Worm (Caenorhabditis elegans) whole organism, early embryonic: ENCODE data around the gene T25B6.6.

Experiments used
- B0310.2 ChIP-seq: sonication (generic microtip); optimal IDR thresholded peaks from 2 replicates; lab custom pipeline; 2016; ENCODE audit warnings: mild to moderate bottlenecking, missing genetic modification characterization, missing compliant biosample characterization
- F13C5.2 ChIP-seq: sonication (generic microtip); optimal IDR thresholded peaks from 2 replicates; lab custom pipeline; 2017; ENCODE audit warnings: mild to moderate bottlenecking, missing genetic modification characterization, inconsistent platforms, missing compliant biosample characterization
- aly-1 ChIP-seq: sonication (generic microtip); optimal IDR thresholded peaks from 2 replicates; lab custom pipeline; 2016; ENCODE audit warnings: missing genetic modification characterization, missing compliant biosample characterization
- ama-1 ChIP-seq: fragments of 150-350 bp; optimal IDR thresholded peaks from 2 replicates; lab custom pipeline; 2014
- ceh-13 ChIP-seq: fragments of 200-800 bp; sonication (Bioruptor generic); optimal IDR thresholded peaks from 2 replicates; lab custom pipeline; 2018; ENCODE audit warnings: mild to moderate bottlenecking, missing genetic modification characterization, missing compliant biosample characterization
- ceh-36 ChIP-seq: sonication (generic microtip); optimal IDR thresholded peaks from 2 replicates; lab custom pipeline; 2016; ENCODE audit warnings: missing genetic modification characterization, inconsistent platforms, missing compliant biosample characterization
- ets-7 ChIP-seq: sonication (generic microtip); optimal IDR thresholded peaks from 2 replicates; lab custom pipeline; 2016; ENCODE audit warnings: missing genotype, missing genetic modification characterization, missing compliant biosample characterization
- flt-1 ChIP-seq: fragments of 200-800 bp; sonication (Bioruptor generic); IDR thresholded peaks from 2 replicates; pipeline ENCODE4 v1.3.6; 2022; ENCODE audit warnings: missing genetic modification characterization, missing compliant biosample characterization
- hmbx-1 ChIP-seq: sonication (generic microtip); optimal IDR thresholded peaks from 2 replicates; lab custom pipeline; 2016; ENCODE audit warnings: mild to moderate bottlenecking, missing genetic modification characterization, missing compliant biosample characterization
- hmg-4 ChIP-seq: fragments of 200-800 bp; sonication (Bioruptor generic); optimal IDR thresholded peaks from 2 replicates; lab custom pipeline; 2018; ENCODE audit warnings: mild to moderate bottlenecking, missing genetic modification characterization, missing compliant biosample characterization
- hnd-1 ChIP-seq: sonication (generic microtip); optimal IDR thresholded peaks from 2 replicates; lab custom pipeline; 2016; ENCODE audit warnings: missing genetic modification characterization, missing compliant biosample characterization
- pes-1 ChIP-seq: fragments of 200-800 bp; sonication (Bioruptor generic); IDR thresholded peaks from 2 replicates; pipeline ENCODE4 v1.3.6; 2022; ENCODE audit warnings: missing genetic modification reagents, missing genetic modification characterization, missing compliant biosample characterization
- scrt-1 ChIP-seq: fragments of 200-800 bp; sonication (Bioruptor generic); IDR thresholded peaks from 2 replicates; pipeline ENCODE4 v1.3.6; 2022; ENCODE audit warnings: missing genetic modification characterization, missing compliant biosample characterization
- sea-1 ChIP-seq: fragments of 200-800 bp; sonication (Bioruptor generic); conservative IDR thresholded peaks from 2 replicates; pipeline ENCODE4 v1.3.6; 2022; ENCODE audit warnings: missing genetic modification characterization, missing compliant biosample characterization
- tbx-11 ChIP-seq: fragments of 200-800 bp; sonication (Bioruptor generic); IDR thresholded peaks from 2 replicates; pipeline ENCODE4 v1.3.6; 2022; ENCODE audit warnings: missing genetic modification characterization, missing compliant biosample characterization
- tbx-37 ChIP-seq: fragments of 200-800 bp; sonication (Bioruptor generic); conservative IDR thresholded peaks from 2 replicates; pipeline ENCODE4 v1.3.6; 2022; ENCODE audit warnings: missing genetic modification reagents, missing genetic modification characterization, missing compliant biosample characterization
- tra-4 ChIP-seq: sonication (generic microtip); optimal IDR thresholded peaks from 2 replicates; lab custom pipeline; 2017; ENCODE audit warnings: missing genetic modification characterization, missing compliant biosample characterization

T25B6.6 gene

DNA sequence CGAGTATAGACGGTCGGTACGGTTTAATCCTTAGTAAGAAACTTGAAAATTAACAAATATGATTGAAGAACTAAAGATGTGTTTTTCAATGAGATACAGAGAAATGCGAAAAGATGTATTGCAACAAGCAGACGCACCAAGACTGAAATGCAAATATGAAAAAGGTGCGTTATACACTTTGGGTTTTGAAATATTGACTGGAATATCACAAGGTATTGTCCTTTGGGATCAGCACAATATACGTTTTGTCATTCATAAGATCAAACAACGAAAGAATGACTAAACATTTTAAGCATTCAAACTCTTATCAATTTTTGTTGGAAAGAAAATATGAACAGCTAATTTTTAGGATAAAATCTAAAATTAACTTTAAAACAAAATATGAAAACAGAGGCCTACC lies at the start of gene T25B6.6:
Gene T25B6.6, minus strand, starts transcription at position 101 of the 400 bp plus-strand sequence.
- TF ChIP-seq ceh-13 (GFP tag; lab: Kevin White, UChicago) (no peak), F13C5.2 (tag; lab: Kevin White, UChicago) (no peak), tbx-11 (no peak), ama-1 (no peak), ceh-36 (no peak), scrt-1 (GFP tag; lab: Robert Waterston, UW) (no peak), pes-1 (no peak), flt-1 (no peak), hnd-1 (tag; lab: Kevin White, UChicago) (no peak), ets-7 (tag; lab: Kevin White, UChicago) (no peak), aly-1 (tag; lab: Kevin White, UChicago) (no peak), hmg-4 (GFP tag; lab: Kevin White, UChicago) (no peak), sea-1 (GFP tag; lab: Robert Waterston, UW) (no peak)

DNA sequence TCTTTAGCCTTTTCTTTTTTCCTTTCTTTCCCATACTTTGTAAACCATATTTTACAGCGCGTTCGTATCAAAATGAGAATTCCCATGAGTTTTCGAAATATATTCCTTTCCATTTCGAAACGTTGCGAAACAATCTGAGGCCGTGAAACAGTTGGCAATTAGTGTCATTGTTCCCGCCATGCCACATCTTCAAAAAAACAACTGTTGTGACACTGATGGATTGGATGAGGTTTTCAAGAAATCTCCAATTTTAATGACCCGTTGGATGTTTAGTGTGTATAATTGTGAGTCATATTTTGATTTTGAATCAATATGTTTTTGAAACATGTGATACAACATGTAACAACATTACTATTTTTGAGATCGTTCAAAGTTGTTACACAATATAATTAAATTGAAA lies 46.4 kb upstream of the T25B6.6 start:
- TF ChIP-seq aly-1 (tag; lab: Kevin White, UChicago) (no peak), ama-1 (no peak), scrt-1 (GFP tag; lab: Robert Waterston, UW) (no peak), hmg-4 (GFP tag; lab: Kevin White, UChicago) (no peak), B0310.2 (tag; lab: Kevin White, UChicago) (no peak), flt-1 (no peak)

DNA sequence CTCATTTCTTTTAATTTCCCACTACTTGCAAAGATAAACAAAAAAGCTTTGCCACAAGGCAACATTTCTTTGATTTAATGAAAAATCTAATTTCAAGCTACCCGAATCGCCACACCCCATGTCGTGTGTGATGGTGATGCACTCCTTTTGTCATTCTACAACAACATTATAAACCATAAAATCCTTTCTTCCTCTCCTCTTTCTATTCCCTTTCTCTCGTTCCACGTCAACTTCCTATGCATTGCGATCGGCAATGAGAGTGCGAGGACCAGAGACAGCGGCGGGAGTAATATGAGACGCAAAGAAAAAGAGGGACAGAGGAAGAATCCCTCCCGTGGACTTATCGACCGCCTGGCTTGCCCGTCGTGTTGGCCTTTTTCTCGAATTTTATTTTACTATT lies 45.4 kb upstream of the T25B6.6 start:
- TF ChIP-seq ets-7 (tag; lab: Kevin White, UChicago) (no peak), aly-1 (tag; lab: Kevin White, UChicago) (peak; percentile 18), hmg-4 (GFP tag; lab: Kevin White, UChicago) (peak; percentile 63)

DNA sequence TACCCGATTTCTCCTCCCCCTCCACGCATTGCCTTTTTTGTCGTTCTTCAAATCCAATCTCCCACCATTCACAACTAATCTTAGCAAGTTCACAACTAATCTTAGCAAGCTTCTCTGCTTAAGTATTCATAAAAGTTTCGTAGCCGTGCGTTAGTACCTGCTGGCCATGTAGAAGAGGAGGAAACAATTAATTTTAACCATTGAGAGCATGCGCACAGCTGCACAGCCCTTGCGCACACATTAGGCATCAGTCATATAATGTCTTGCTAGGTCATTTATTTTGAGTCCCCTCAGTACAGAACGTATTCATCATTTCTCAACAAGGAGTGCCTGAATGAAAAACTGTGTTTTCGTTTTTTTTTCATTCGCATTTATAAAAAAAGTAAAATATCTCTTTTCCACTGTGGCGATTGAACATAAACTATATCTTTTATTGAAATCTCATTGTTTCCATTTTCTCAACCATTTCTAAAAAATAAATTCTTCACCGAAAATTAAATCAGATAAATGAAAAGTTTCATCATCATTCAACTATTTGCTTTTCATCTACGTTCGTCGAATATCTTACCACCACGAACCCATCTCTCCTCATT lies 44.6 kb upstream of the T25B6.6 start:
- TF ChIP-seq aly-1 (tag; lab: Kevin White, UChicago), result no peak
- TF ChIP-seq B0310.2 (tag; lab: Kevin White, UChicago), result no peak
- TF ChIP-seq hnd-1 (tag; lab: Kevin White, UChicago), result no peak
- TF ChIP-seq ceh-36, result no peak
- TF ChIP-seq sea-1 (GFP tag; lab: Robert Waterston, UW), result no peak
- no peak for TF ChIP-seq pes-1
- TF ChIP-seq ets-7 (tag; lab: Kevin White, UChicago), result no peak
- no peak for TF ChIP-seq tbx-37 (GFP tag; lab: Robert Waterston, UW)
- TF ChIP-seq hmg-4 (GFP tag; lab: Kevin White, UChicago), result no peak
- no peak for TF ChIP-seq ama-1
- no peak for TF ChIP-seq hmbx-1
- TF ChIP-seq tra-4 (tag; lab: Kevin White, UChicago), result no peak
- no peak for TF ChIP-seq flt-1
- TF ChIP-seq scrt-1 (GFP tag; lab: Robert Waterston, UW), result no peak
- no peak for TF ChIP-seq ceh-13 (GFP tag; lab: Kevin White, UChicago)
- TF ChIP-seq F13C5.2 (tag; lab: Kevin White, UChicago), result no peak
- no peak for TF ChIP-seq tbx-11

DNA sequence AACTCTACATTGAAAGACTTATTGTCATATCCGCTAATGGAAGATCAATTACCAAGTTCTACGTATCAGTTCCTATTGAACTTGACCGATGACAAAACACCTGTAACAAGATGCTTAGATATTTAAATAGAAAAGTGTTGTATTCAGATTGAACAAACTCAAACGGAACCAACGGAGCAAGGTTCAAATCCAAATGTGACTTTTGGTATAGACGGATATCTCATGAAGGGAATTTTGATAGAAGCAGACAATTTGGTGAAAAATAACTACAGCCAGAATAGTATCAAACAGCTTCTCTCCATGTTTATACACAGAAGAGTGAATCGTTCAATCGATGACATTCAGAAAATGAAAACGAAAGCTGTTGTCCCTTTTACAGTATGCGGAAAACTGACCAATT lies 40.8 kb upstream of the T25B6.6 start:
- TF ChIP-seq tbx-11, result no peak
- TF ChIP-seq scrt-1 (GFP tag; lab: Robert Waterston, UW), result no peak
- no peak for TF ChIP-seq tra-4 (tag; lab: Kevin White, UChicago)
- no peak for TF ChIP-seq ama-1
- no peak for TF ChIP-seq tbx-37 (GFP tag; lab: Robert Waterston, UW)
- no peak for TF ChIP-seq hnd-1 (tag; lab: Kevin White, UChicago)
- no peak for TF ChIP-seq ets-7 (tag; lab: Kevin White, UChicago)
- no peak for TF ChIP-seq aly-1 (tag; lab: Kevin White, UChicago)
- no peak for TF ChIP-seq ceh-36
- TF ChIP-seq flt-1, result no peak
- TF ChIP-seq ceh-13 (GFP tag; lab: Kevin White, UChicago), result no peak
- no peak for TF ChIP-seq hmg-4 (GFP tag; lab: Kevin White, UChicago)
- no peak for TF ChIP-seq F13C5.2 (tag; lab: Kevin White, UChicago)
- TF ChIP-seq sea-1 (GFP tag; lab: Robert Waterston, UW), result no peak
- TF ChIP-seq B0310.2 (tag; lab: Kevin White, UChicago), result no peak
- no peak for TF ChIP-seq pes-1
- no peak for TF ChIP-seq hmbx-1

DNA sequence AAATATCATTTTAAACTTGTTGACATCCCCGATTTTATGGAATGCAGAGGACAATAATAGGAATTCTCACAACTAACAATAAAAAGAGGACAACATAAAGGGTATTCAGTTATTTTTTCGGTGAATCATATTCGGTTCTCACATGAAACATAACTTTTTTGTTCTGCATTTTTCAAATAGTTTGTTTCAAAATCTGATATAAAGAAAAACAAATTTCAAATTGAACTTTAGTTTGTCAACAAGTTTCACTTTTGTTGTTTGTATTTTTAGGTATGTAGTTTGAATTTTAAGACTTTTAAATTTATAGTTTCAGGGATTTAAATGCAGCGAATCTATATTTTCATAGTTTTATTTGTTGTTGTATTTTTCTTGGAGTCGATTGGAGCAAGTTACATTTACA lies 39.8 kb upstream of the T25B6.6 start, which contains the start of gene F47E1.4:
Gene F47E1.4, plus strand, starts transcription at position 301 of the 400 bp plus-strand sequence.
- TF ChIP-seq ets-7 (tag; lab: Kevin White, UChicago), result no peak
- no peak for TF ChIP-seq hmg-4 (GFP tag; lab: Kevin White, UChicago)
- no peak for TF ChIP-seq hnd-1 (tag; lab: Kevin White, UChicago)
- TF ChIP-seq ceh-36, result no peak
- TF ChIP-seq aly-1 (tag; lab: Kevin White, UChicago), result no peak
- no peak for TF ChIP-seq pes-1
- no peak for TF ChIP-seq ama-1
- TF ChIP-seq tbx-37 (GFP tag; lab: Robert Waterston, UW), result no peak
- no peak for TF ChIP-seq ceh-13 (GFP tag; lab: Kevin White, UChicago)
- no peak for TF ChIP-seq flt-1
- TF ChIP-seq F13C5.2 (tag; lab: Kevin White, UChicago), result no peak
- no peak for TF ChIP-seq sea-1 (GFP tag; lab: Robert Waterston, UW)
- no peak for TF ChIP-seq B0310.2 (tag; lab: Kevin White, UChicago)
- TF ChIP-seq tra-4 (tag; lab: Kevin White, UChicago), result no peak
- TF ChIP-seq scrt-1 (GFP tag; lab: Robert Waterston, UW), result no peak
- TF ChIP-seq tbx-11, result no peak
- TF ChIP-seq hmbx-1, result no peak

DNA sequence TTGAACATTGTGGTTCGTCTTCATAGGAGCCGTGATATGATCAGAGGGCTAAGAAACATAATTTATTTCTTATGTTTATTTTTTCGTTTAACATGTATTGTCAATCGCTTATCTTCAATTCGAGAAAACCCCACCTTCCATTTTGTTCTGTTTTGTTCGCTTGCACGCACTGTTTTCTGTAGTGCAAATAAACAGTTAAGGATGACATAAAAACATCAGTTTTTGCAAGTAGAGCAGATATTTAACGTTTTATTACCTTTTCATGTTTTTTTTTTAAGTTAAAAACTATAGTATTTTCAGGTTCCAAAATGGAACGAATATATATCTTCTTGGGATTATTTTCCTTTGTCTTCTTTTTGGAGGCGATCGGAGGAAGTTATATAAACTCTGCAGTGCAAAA lies 34.7 kb upstream of the T25B6.6 start, which contains the start of gene F47E1.2:
Gene F47E1.2, plus strand, starts transcription at position 301 of the 400 bp plus-strand sequence.
- TF ChIP-seq ets-7 (tag; lab: Kevin White, UChicago), result no peak
- TF ChIP-seq tbx-11, result no peak
- TF ChIP-seq B0310.2 (tag; lab: Kevin White, UChicago), result no peak
- TF ChIP-seq flt-1, result no peak
- no peak for TF ChIP-seq pes-1
- no peak for TF ChIP-seq hmg-4 (GFP tag; lab: Kevin White, UChicago)
- no peak for TF ChIP-seq F13C5.2 (tag; lab: Kevin White, UChicago)
- no peak for TF ChIP-seq ama-1
- TF ChIP-seq sea-1 (GFP tag; lab: Robert Waterston, UW), result no peak
